Fruit fly (Drosophila melanogaster): Measurements from ENCODE around the gene CG3558.
A peak's percentile ranks its signal among the peaks of the same experiment; 100 is the strongest.

CG3558 gene

DNA sequence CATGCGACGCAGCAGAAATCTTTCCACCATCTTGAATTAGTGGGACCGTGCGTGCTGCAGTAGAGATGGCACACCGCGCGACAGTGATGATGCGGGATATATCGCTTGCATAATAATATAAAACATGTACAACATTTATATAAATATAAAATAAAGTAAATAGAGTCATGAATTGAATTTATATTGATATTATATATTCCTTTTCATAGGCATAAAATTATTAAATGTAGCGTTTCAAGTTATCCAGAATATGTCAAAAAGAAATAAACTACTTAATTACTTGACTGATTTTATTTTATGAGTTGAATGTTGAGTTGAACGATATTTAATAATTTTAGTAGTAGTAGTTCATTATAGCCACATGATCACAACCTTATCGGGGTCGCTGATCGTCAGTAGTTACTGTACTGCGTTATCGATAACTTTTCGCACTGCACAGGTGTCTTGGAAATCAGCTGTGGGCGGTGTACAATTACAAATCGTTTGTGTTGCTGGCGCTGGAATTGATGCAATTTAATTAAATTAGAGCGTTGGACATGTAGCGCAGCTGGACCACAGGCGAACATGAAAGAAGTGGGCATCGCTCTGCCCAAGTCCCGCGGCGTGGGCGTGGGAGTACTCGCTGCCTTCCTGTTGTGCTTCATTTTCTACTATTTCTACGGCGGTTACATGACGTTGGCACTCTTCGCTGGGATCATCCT is 4.8 kb upstream of the CG3558 start, which contains the start of the genes Chd1 and Bem46 (continued):
- TF ChIP-seq CG8281 (tag; optimal IDR thresholded peaks at IDR 0.05) = no peak
- peak; percentile 55 for TF ChIP-seq CG8290 (GFP tag; optimal IDR thresholded peaks at IDR 0.05)
- no peak for TF ChIP-seq CG8290 (tag; optimal IDR thresholded peaks at IDR 0.05)
- no peak for TF ChIP-seq fd64A (GFP tag; optimal IDR thresholded peaks at IDR 0.05)
- TF ChIP-seq ttk (GFP tag; IDR thresholded peaks at IDR 0.05) = peak; percentile 82
- no peak for TF ChIP-seq CG7745 (tag; optimal IDR thresholded peaks at IDR 0.05)
- peak; percentile 60; the same call in 1 of the 2 replicates for TF ChIP-seq dati (GFP tag; IDR thresholded peaks at IDR 0.05)
- TF ChIP-seq Neu2 (GFP tag; optimal IDR thresholded peaks at IDR 0.05; ENCODE audit: borderline replicate concordance) = no peak
- peak; percentile 58 for TF ChIP-seq dm (GFP tag; optimal IDR thresholded peaks at IDR 0.05)
- TF ChIP-seq kay (GFP tag; optimal IDR thresholded peaks at IDR 0.05) = peak; percentile 72
- TF ChIP-seq ham (GFP tag; IDR thresholded peaks at IDR 0.05) = peak; percentile 66; the same call in 1 of the 2 replicates
- peak; percentile 67 for TF ChIP-seq CG3838 (GFP tag; optimal IDR thresholded peaks at IDR 0.05)
- TF ChIP-seq E2f1 (GFP tag; IDR thresholded peaks at IDR 0.05) = peak; percentile 77
- no peak for TF ChIP-seq CG34376 (GFP tag; optimal IDR thresholded peaks at IDR 0.05)
- no peak for TF ChIP-seq Sox102F (GFP tag; optimal IDR thresholded peaks at IDR 0.05)
- TF ChIP-seq CG11504 (tag; optimal IDR thresholded peaks at IDR 0.05) = no peak
- no peak for TF ChIP-seq bigmax (GFP tag; optimal IDR thresholded peaks at IDR 0.05)
- no peak for TF ChIP-seq CG33213 (GFP tag; optimal IDR thresholded peaks at IDR 0.05)
- peak; percentile 74 for TF ChIP-seq Fer2 (tag; optimal IDR thresholded peaks at IDR 0.05)
- peak; percentile 86 for TF ChIP-seq CG3847 (GFP tag; IDR thresholded peaks at IDR 0.05)
- TF ChIP-seq Dref (GFP tag; IDR thresholded peaks at IDR 0.05) = peak; percentile 65
- peak; percentile 63 for TF ChIP-seq CG9609 (GFP tag; optimal IDR thresholded peaks at IDR 0.05)
- TF ChIP-seq mld (GFP tag; IDR thresholded peaks at IDR 0.05; ENCODE audit: partially characterized antibody) = no peak
- TF ChIP-seq CG9817 (tag; optimal IDR thresholded peaks at IDR 0.05) = peak; percentile 89
- peak; percentile 76 for TF ChIP-seq CG7786 (GFP tag; optimal IDR thresholded peaks at IDR 0.05)
- peak; percentile 83 for TF ChIP-seq caup (GFP tag; optimal IDR thresholded peaks at IDR 0.05; ENCODE audit: severe bottlenecking)
- TF ChIP-seq Ptx1 (GFP tag; IDR thresholded peaks at IDR 0.05) = peak; percentile 91
- no peak for TF ChIP-seq NC2α (GFP tag; optimal IDR thresholded peaks at IDR 0.05)
- TF ChIP-seq tna (GFP tag; IDR thresholded peaks at IDR 0.05; ENCODE audit: partially characterized antibody) = no peak
- TF ChIP-seq CG17385 (GFP tag; optimal IDR thresholded peaks at IDR 0.05) = peak; percentile 76
- no peak for TF ChIP-seq Deaf1 (tag; optimal IDR thresholded peaks at IDR 0.05)
- TF ChIP-seq CG9727 (GFP tag; optimal IDR thresholded peaks at IDR 0.05) = peak; percentile 90
- TF ChIP-seq CG10462 (GFP tag; optimal IDR thresholded peaks at IDR 0.05) = peak; percentile 72
- TF ChIP-seq dimm (GFP tag; IDR thresholded peaks at IDR 0.05) = peak; percentile 65; the same call in 1 of the 2 replicates
- peak; percentile 79 for TF ChIP-seq HHEX (GFP tag; optimal IDR thresholded peaks at IDR 0.05)
- TF ChIP-seq B-H1 (GFP tag; IDR thresholded peaks at IDR 0.05) = peak; percentile 77
- peak; percentile 73 for TF ChIP-seq Ada2b (GFP tag; IDR thresholded peaks at IDR 0.05)
- no peak for TF ChIP-seq luna (GFP tag; optimal IDR thresholded peaks at IDR 0.05)
- no peak for TF ChIP-seq sna (GFP tag; IDR thresholded peaks at IDR 0.05; ENCODE audit: partially characterized antibody)
- TF ChIP-seq CG14050 (GFP tag; IDR thresholded peaks at IDR 0.05) = peak; percentile 69
- TF ChIP-seq CG11723 (GFP tag; optimal IDR thresholded peaks at IDR 0.05) = no peak
- TF ChIP-seq PHDP (tag; optimal IDR thresholded peaks at IDR 0.05) = peak; percentile 82
- TF ChIP-seq CG7556 (GFP tag; optimal IDR thresholded peaks at IDR 0.05) = peak; percentile 88
- no peak for TF ChIP-seq pita (GFP tag; optimal IDR thresholded peaks at IDR 0.05)
- TF ChIP-seq CG2120 (GFP tag; optimal IDR thresholded peaks at IDR 0.05) = peak; percentile 90
- peak; percentile 38 for TF ChIP-seq gfzf (GFP tag; optimal IDR thresholded peaks at IDR 0.05)
- peak; percentile 50 for TF ChIP-seq tup (GFP tag; optimal IDR thresholded peaks at IDR 0.05)
- no peak for TF ChIP-seq zf30C (GFP tag; optimal IDR thresholded peaks at IDR 0.05)
- TF ChIP-seq gce (GFP tag; IDR thresholded peaks at IDR 0.05) = 0 out of 3 replicates have a peak, but pooled peaks have one; percentile 8
- peak; percentile 94 for TF ChIP-seq sens (GFP tag)
